Worm (Caenorhabditis elegans) whole organism, L4/young adult: ENCODE results near the gene rnh-1.0.

ENCODE experiments used
- dao-5 ChIP-seq: sonication (generic microtip); optimal IDR thresholded peaks from 2 replicates; lab custom pipeline; 2016; ENCODE audit warnings: missing genotype, missing genetic modification characterization, moderate library complexity, missing compliant biosample characterization
- him-1 ChIP-seq: sonication (generic microtip); optimal IDR thresholded peaks from 2 replicates; lab custom pipeline; 2016; ENCODE audit warnings: missing genotype, missing genetic modification reagents, missing genetic modification characterization, missing compliant biosample characterization

- peak; percentile 12 for TF ChIP-seq him-1 (tag; lab: Kevin White, UChicago)
- no peak for TF ChIP-seq dao-5
These were observed 22.0 kb downstream of the rnh-1.0 start for ce11 chrII:5016977-5017585.
